Worm (Caenorhabditis elegans) whole organism, young adult: Measurements from ENCODE around the gene bath-3.
"Not testable (repeated sequence)": the region's sequence is repeated elsewhere in the genome, so short reads cannot be mapped to it uniquely, and the experiment has no call there.

Experiments
- B0019.2 ChIP-seq: fragments of 200-800 bp; sonication (Bioruptor generic); conservative IDR thresholded peaks from 2 replicates; pipeline ENCODE4 v1.3.6; 2022; ENCODE audit warnings: missing genetic modification reagents, missing genetic modification characterization, missing compliant biosample characterization
- F23B12.7 ChIP-seq: sonication (generic microtip); optimal IDR thresholded peaks from 2 replicates; lab custom pipeline; 2017; ENCODE audit warnings: missing genetic modification characterization, mild to moderate bottlenecking, missing compliant biosample characterization, antibody characterized with exemption, moderate library complexity; ENCODE audit not compliant: insufficient read depth
- F57A8.1 ChIP-seq: fragments of 200-800 bp; sonication (Bioruptor generic); optimal IDR thresholded peaks from 2 replicates; lab custom pipeline; 2018; ENCODE audit warnings: mild to moderate bottlenecking, missing genetic modification characterization, moderate library complexity, missing compliant biosample characterization
- aptf-2 ChIP-seq: fragments of 200-800 bp; sonication (Bioruptor generic); conservative IDR thresholded peaks from 2 replicates; pipeline ENCODE4 v1.3.6; 2022; ENCODE audit warnings: missing genetic modification reagents, missing genetic modification characterization, missing compliant biosample characterization
- dpff-1 ChIP-seq: sonication (generic microtip); optimal IDR thresholded peaks from 2 replicates; lab custom pipeline; 2017; ENCODE audit warnings: mild to moderate bottlenecking, missing genetic modification characterization, missing compliant biosample characterization
- dpl-1 ChIP-seq: fragments of 150-350 bp; optimal IDR thresholded peaks from 2 replicates; lab custom pipeline; 2014; ENCODE audit warnings: missing biosample characterization, missing genetic modification reagents, missing genetic modification characterization
- egrh-3 ChIP-seq: fragments of 200-800 bp; sonication (Bioruptor generic); IDR thresholded peaks from 2 replicates; pipeline ENCODE4 v1.3.6; 2022; ENCODE audit warnings: missing genetic modification reagents, missing genetic modification characterization, missing compliant biosample characterization
- nfya-2 ChIP-seq: fragments of 200-800 bp; sonication (Bioruptor generic); IDR thresholded peaks from 2 replicates; pipeline ENCODE4 v1.3.6; 2022; ENCODE audit warnings: missing genetic modification reagents, missing genetic modification characterization, missing compliant biosample characterization
- nhr-27 ChIP-seq: fragments of 200-800 bp; sonication (Bioruptor generic); optimal IDR thresholded peaks from 2 replicates; lab custom pipeline; 2018; ENCODE audit warnings: mild to moderate bottlenecking, missing genetic modification characterization, moderate library complexity, missing compliant biosample characterization
- snpc-4 ChIP-seq, 5 experiments: fragments of 150-350 bp in 1 of 5; sonication (generic microtip) in 4 of 5; optimal IDR thresholded peaks; 2 replicates each; lab custom pipeline; 2014 to 2018; ENCODE audit warnings: missing genetic modification characterization in 5 of 5, missing biosample characterization in 3 of 5, antibody characterized with exemption in 2 of 5, mild to moderate bottlenecking in 2 of 5, missing compliant biosample characterization in 2 of 5, missing genotype in 2 of 5, moderate library complexity in 2 of 5, missing genetic modification reagents in 1 of 5
- unc-62 ChIP-seq: fragments of 150-350 bp; optimal IDR thresholded peaks from 2 replicates; lab custom pipeline; 2014; ENCODE audit warnings: missing biosample characterization, missing genetic modification reagents, missing genetic modification characterization

DNA sequence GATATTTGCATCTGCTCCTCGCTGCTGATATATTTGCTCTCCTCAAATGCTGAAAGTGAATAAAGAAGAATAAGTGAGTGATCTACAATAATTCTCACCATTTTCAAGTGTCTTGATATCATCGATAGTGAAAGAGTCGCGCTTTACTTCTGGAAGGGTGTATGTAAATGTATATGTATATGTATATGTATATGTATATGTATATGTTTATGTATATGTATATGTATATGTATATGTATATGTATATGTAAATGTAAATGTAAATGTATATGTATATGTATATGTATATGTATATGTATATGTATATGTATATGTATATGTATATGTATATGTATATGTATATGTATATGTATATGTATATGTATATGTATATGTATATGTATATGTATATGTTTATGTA lies 29.5 kb downstream of the bath-3 start, which contains the start of gene ceh-84:
- not testable (repeated sequence) for TF ChIP-seq F23B12.7 (tag; lab: Kevin White, UChicago); aptf-2; F57A8.1 (GFP tag; lab: Kevin White, UChicago); B0019.2 (GFP tag; lab: Robert Waterston, UW); dpff-1 (tag; lab: Kevin White, UChicago); unc-62 (GFP tag; lab: Kevin White, UChicago); snpc-4 (GFP tag; optimal IDR thresholded peaks at IDR 0.05; lab: Kevin White, UChicago); snpc-4 (tag; optimal IDR thresholded peaks at IDR 0.05; lab: Kevin White, UChicago); egrh-3 (GFP tag; lab: Robert Waterston, UW); dpl-1 (GFP tag; lab: Kevin White, UChicago); nfya-2; nhr-27
